Worm (Caenorhabditis elegans): ENCODE data around the gene ugt-44.

The ugt-44 gene

DNA sequence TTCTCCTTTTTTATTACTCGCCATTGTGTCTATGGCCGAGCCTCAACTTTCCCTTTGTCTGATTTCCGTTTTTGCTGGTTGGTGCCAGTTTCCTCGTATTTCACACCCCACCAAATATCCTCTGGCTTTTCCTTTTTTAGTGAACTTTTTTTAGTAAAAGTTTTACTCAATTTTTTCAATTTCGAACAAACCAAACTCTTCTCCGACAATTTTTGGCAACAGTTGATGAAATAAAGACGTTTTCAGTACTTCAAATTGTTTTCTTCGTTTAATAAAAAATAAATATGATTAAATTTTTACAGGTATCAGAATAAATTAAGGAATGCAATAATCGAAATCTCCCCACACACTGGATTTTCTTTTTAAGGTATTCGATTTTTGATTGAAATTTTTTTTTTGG lies 51.6 kb downstream of the ugt-44 start, which contains the start of gene cal-4:
Gene cal-4, plus strand, starts transcription at position 301 of the 400 bp plus-strand sequence.
- no peak for TF ChIP-seq lsy-2 (tag; optimal IDR thresholded peaks at IDR 0.05)
- TF ChIP-seq pha-4 (tag; optimal IDR thresholded peaks at IDR 0.05), result no peak
- TF ChIP-seq ceh-83 (GFP tag; optimal IDR thresholded peaks at IDR 0.05), result no peak
- TF ChIP-seq nhr-76 (tag; optimal IDR thresholded peaks at IDR 0.05), result no peak
- no peak for TF ChIP-seq lin-13 (tag; optimal IDR thresholded peaks at IDR 0.05)
- TF ChIP-seq ceh-39 (tag; optimal IDR thresholded peaks at IDR 0.05), result no peak
- TF ChIP-seq unc-39 (tag; optimal IDR thresholded peaks at IDR 0.05), result no peak
- TF ChIP-seq lin-32 (GFP tag; optimal IDR thresholded peaks at IDR 0.05), result no peak
- no peak for TF ChIP-seq M03D4.4 (tag; optimal IDR thresholded peaks at IDR 0.05)
- no peak for TF ChIP-seq cnd-1 (tag; optimal IDR thresholded peaks at IDR 0.05)
